Fruit fly (Drosophila melanogaster) Kc167 (cell line): ENCODE results near the gene CG13465.

Experiments used
- Myc ChIP-seq: fragments of >200 bp; optimal IDR thresholded peaks from 2 replicates; lab custom pipeline; 2017; ENCODE audit warnings: missing external identifiers
- Sin3A ChIP-seq: fragments of >200 bp; optimal IDR thresholded peaks from 2 replicates; lab custom pipeline; 2018; ENCODE audit warnings: missing external identifiers
- h ChIP-seq: fragments of >200 bp; optimal IDR thresholded peaks from 3 replicates; lab custom pipeline; 2018; ENCODE audit warnings: missing external identifiers
- insv ChIP-seq: fragments of >200 bp; optimal IDR thresholded peaks from 3 replicates; lab custom pipeline; 2018; ENCODE audit warnings: missing external identifiers
- psq ChIP-seq: fragments of >200 bp; optimal IDR thresholded peaks from 2 replicates; lab custom pipeline; 2017; ENCODE audit warnings: missing external identifiers
- ttk ChIP-seq: sonication (Bioruptor generic); optimal IDR thresholded peaks from 2 replicates; lab custom pipeline; 2017; ENCODE audit warnings: missing external identifiers

dm6 chr3L:14988231-14988630 is 44.1 kb upstream of the CG13465 start:
- TF ChIP-seq psq (lab: Kevin White, UChicago): no peak
- TF ChIP-seq ttk (lab: Kevin White, UChicago): no peak
- TF ChIP-seq Sin3A: no peak
- no peak for TF ChIP-seq h (lab: Kevin White, UChicago)
- TF ChIP-seq insv (lab: Kevin White, UChicago): no peak
- TF ChIP-seq Myc: no peak
